In the genomic region with DNA sequence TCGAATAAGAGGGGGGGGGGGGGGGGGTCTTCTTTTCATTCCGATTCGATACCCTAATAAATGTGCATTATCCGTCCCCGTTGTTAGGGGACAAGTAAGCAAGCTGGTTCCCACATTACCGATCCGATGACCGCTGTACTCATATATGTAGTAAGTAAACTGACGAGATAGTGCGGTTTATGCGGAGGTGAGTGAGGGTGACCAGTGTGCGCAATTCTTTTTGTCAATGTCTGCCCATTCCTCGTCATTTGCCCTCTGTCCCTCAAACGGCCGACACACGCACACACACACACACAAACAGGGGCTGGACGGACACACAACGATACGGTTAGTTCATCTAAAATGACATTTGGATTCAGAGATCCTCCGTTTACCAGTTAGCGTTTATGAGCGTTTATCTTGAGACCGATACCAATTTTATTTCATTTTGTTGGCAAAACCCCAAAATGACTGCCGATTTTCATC, we compare ENCODE assay signal across 1 worm cellular context.
TF ChIP-seq lines count a peak whose summit lies in the region.

A gene (plus strand): TSS at position 51 of the 465 bp plus-strand sequence.

TF ChIP-seq in whole organism, L1 larva, 84 proteins besides CTCF, POLR2A, EP300 and RAD21 (continued from another document):
- TF ChIP-seq skn-1 (tag; optimal IDR thresholded peaks at IDR 0.05; lab: Kevin White, UChicago) (peak; percentile 56), lsy-2 (tag; optimal IDR thresholded peaks at IDR 0.05; lab: Kevin White, UChicago) (peak in 1 of 2 experiments; percentile 2), snu-23 (GFP tag; optimal IDR thresholded peaks at IDR 0.05; lab: Kevin White, UChicago) (peak; percentile 50), nhr-20 (tag; optimal IDR thresholded peaks at IDR 0.05; lab: Kevin White, UChicago) (peak; percentile 34), ces-1 (GFP tag; optimal IDR thresholded peaks at IDR 0.05; lab: Kevin White, UChicago) (no peak), unc-86 (tag; optimal IDR thresholded peaks at IDR 0.05; lab: Kevin White, UChicago) (no peak), nhr-47 (tag; optimal IDR thresholded peaks at IDR 0.05; lab: Kevin White, UChicago) (peak; percentile 7)
